Fruit fly (Drosophila melanogaster) whole organism, adult: ENCODE measurements around the gene yellow-h.

Source experiments
- CG11617 ChIP-seq: fragments of 200-800 bp; sonication (Bioruptor generic); optimal IDR thresholded peaks from 2 replicates; lab custom pipeline; 2017; ENCODE audit warnings: mild to moderate bottlenecking, missing biosample characterization, missing genetic modification reagents, missing genetic modification characterization
- CG12768 ChIP-seq: fragments of 200-800 bp; sonication (Bioruptor generic); optimal IDR thresholded peaks from 2 replicates; lab custom pipeline; 2017; ENCODE audit warnings: missing biosample characterization, missing genetic modification characterization, mild to moderate bottlenecking, moderate library complexity, missing genetic modification reagents
- CG1620 ChIP-seq: fragments of 200-800 bp; sonication (Bioruptor generic); optimal IDR thresholded peaks from 2 replicates; lab custom pipeline; 2016; ENCODE audit warnings: missing biosample characterization, missing genetic modification characterization
- CG33017 ChIP-seq: fragments of 200-800 bp; sonication (Bioruptor generic); optimal IDR thresholded peaks from 2 replicates; lab custom pipeline; 2018; ENCODE audit warnings: missing biosample characterization, mild to moderate bottlenecking, missing genetic modification characterization, moderate library complexity
- CG5204 ChIP-seq: fragments of 200-800 bp; sonication (Bioruptor generic); optimal IDR thresholded peaks from 2 replicates; lab custom pipeline; 2016; ENCODE audit warnings: missing biosample characterization, missing genetic modification characterization
- CG7101 ChIP-seq: fragments of 200-800 bp; sonication (Bioruptor generic); optimal IDR thresholded peaks from 2 replicates; lab custom pipeline; 2018; ENCODE audit warnings: missing biosample characterization, mild to moderate bottlenecking, missing genetic modification characterization, moderate library complexity
- Clk ChIP-seq: fragments of 200-800 bp; sonication (Bioruptor generic); optimal IDR thresholded peaks from 2 replicates; lab custom pipeline; 2017; ENCODE audit warnings: missing biosample characterization, missing genetic modification characterization
- Mnt ChIP-seq: fragments of 200-800 bp; sonication (Bioruptor generic); optimal IDR thresholded peaks from 2 replicates; lab custom pipeline; 2016; ENCODE audit warnings: missing biosample characterization, mild to moderate bottlenecking, missing genetic modification characterization
- cnc ChIP-seq, 2 experiments: fragments of >200 bp; optimal IDR thresholded peaks; 2 replicates each; lab custom pipeline; 2017
- kay ChIP-seq: fragments of 200-800 bp; sonication (Bioruptor generic); peaks from one replicate; lab custom pipeline; 2016; ENCODE audit warnings: missing biosample characterization, missing genetic modification characterization, borderline replicate concordance
- ovo ChIP-seq: fragments of 200-800 bp; sonication (Bioruptor generic); optimal IDR thresholded peaks from 2 replicates; lab custom pipeline; 2016; ENCODE audit warnings: missing biosample characterization, missing genetic modification characterization
- pad ChIP-seq: fragments of 200-800 bp; sonication (Bioruptor generic); optimal IDR thresholded peaks from 3 replicates; lab custom pipeline; 2017; ENCODE audit warnings: missing biosample characterization, missing genetic modification characterization, mild to moderate bottlenecking, moderate library complexity, missing genetic modification reagents
- tj ChIP-seq: fragments of 200-800 bp; sonication (Bioruptor generic); optimal IDR thresholded peaks from 3 replicates; lab custom pipeline; 2017; ENCODE audit warnings: missing biosample characterization, mild to moderate bottlenecking, missing genetic modification characterization, moderate library complexity

DNA sequence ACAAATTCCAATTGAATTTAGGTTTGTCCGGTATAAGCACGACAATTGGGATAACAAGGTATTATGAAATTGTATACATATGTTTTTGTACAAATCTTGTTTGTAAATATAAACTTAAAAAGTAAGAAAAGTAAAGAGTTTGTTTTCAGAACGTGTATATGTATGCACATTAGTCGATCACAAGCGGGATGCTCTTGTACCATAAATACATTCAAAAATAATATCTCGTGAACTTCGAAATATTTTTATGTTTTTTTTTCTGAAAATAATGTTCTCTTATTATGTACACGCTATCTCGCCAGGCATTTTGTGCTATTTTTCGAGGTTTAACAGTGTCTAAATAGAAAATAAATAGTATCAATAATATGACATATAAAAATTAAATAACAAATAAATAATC, 27.0 kb downstream of the yellow-h start, which contains the start of gene RhoGAP102A:
- TF ChIP-seq pad (no peak), CG11617 (GFP tag; lab: Kevin White, UChicago) (no peak), kay (GFP tag; lab: Kevin White, UChicago) (no peak), ovo (GFP tag; lab: Kevin White, UChicago) (no peak), CG7101 (tag; lab: Kevin White, UChicago) (no peak), CG33017 (tag; lab: Kevin White, UChicago) (no peak), tj (GFP tag; lab: Kevin White, UChicago) (no peak), cnc (optimal IDR thresholded peaks at IDR 0.05; lab: Kevin White, UChicago) (no peak), CG5204 (GFP tag; lab: Kevin White, UChicago) (no peak), CG1620 (GFP tag; lab: Kevin White, UChicago) (no peak), CG12768 (GFP tag; lab: Kevin White, UChicago) (no peak), Clk (GFP tag; lab: Kevin White, UChicago) (no peak), Mnt (no peak)
